Fruit fly (Drosophila melanogaster) whole organism, adult: Measurements from ENCODE around the gene Obp73a.

Experiments used
- CG11617 ChIP-seq: fragments of 200-800 bp; sonication (Bioruptor generic); optimal IDR thresholded peaks from 2 replicates; lab custom pipeline; 2017; ENCODE audit warnings: mild to moderate bottlenecking, missing biosample characterization, missing genetic modification reagents, missing genetic modification characterization
- CG12768 ChIP-seq: fragments of 200-800 bp; sonication (Bioruptor generic); optimal IDR thresholded peaks from 2 replicates; lab custom pipeline; 2017; ENCODE audit warnings: missing biosample characterization, missing genetic modification characterization, mild to moderate bottlenecking, moderate library complexity, missing genetic modification reagents
- CG14711 ChIP-seq: fragments of 200-800 bp; sonication (Bioruptor generic); optimal IDR thresholded peaks from 2 replicates; lab custom pipeline; 2018; ENCODE audit warnings: missing biosample characterization, mild to moderate bottlenecking, missing genetic modification characterization, moderate library complexity
- CG1620 ChIP-seq: fragments of 200-800 bp; sonication (Bioruptor generic); optimal IDR thresholded peaks from 2 replicates; lab custom pipeline; 2016; ENCODE audit warnings: missing biosample characterization, missing genetic modification characterization
- CG33017 ChIP-seq: fragments of 200-800 bp; sonication (Bioruptor generic); optimal IDR thresholded peaks from 2 replicates; lab custom pipeline; 2018; ENCODE audit warnings: missing biosample characterization, mild to moderate bottlenecking, missing genetic modification characterization, moderate library complexity
- CG5204 ChIP-seq: fragments of 200-800 bp; sonication (Bioruptor generic); optimal IDR thresholded peaks from 2 replicates; lab custom pipeline; 2016; ENCODE audit warnings: missing biosample characterization, missing genetic modification characterization
- CG7045 ChIP-seq: fragments of 200-800 bp; sonication (Bioruptor generic); optimal IDR thresholded peaks from 2 replicates; lab custom pipeline; 2017; ENCODE audit warnings: missing biosample characterization, mild to moderate bottlenecking, missing genetic modification characterization
- CG7101 ChIP-seq: fragments of 200-800 bp; sonication (Bioruptor generic); optimal IDR thresholded peaks from 2 replicates; lab custom pipeline; 2018; ENCODE audit warnings: missing biosample characterization, mild to moderate bottlenecking, missing genetic modification characterization, moderate library complexity
- Clk ChIP-seq: fragments of 200-800 bp; sonication (Bioruptor generic); optimal IDR thresholded peaks from 2 replicates; lab custom pipeline; 2017; ENCODE audit warnings: missing biosample characterization, missing genetic modification characterization
- Crg-1 ChIP-seq: fragments of 200-800 bp; sonication (Bioruptor generic); optimal IDR thresholded peaks from 2 replicates; lab custom pipeline; 2016; ENCODE audit warnings: missing biosample characterization, missing genetic modification characterization
- Hr96 ChIP-seq: fragments of 200-800 bp; sonication (Bioruptor generic); optimal IDR thresholded peaks from 2 replicates; lab custom pipeline; 2016; ENCODE audit warnings: missing biosample characterization, missing genetic modification characterization
- bab1 ChIP-seq: fragments of 200-800 bp; sonication (Bioruptor generic); optimal IDR thresholded peaks from 3 replicates; lab custom pipeline; 2019; ENCODE audit warnings: missing biosample characterization, mild to moderate bottlenecking, missing genetic modification characterization, moderate library complexity
- cic ChIP-seq: fragments of 200-800 bp; sonication (Bioruptor generic); optimal IDR thresholded peaks from 2 replicates; lab custom pipeline; 2017; ENCODE audit warnings: missing biosample characterization, mild to moderate bottlenecking, missing genetic modification characterization, moderate library complexity
- cnc ChIP-seq, 2 experiments: fragments of >200 bp; optimal IDR thresholded peaks; 2 replicates each; lab custom pipeline; 2017
- kay ChIP-seq: fragments of 200-800 bp; sonication (Bioruptor generic); peaks from one replicate; lab custom pipeline; 2016; ENCODE audit warnings: missing biosample characterization, missing genetic modification characterization, borderline replicate concordance
- ovo ChIP-seq: fragments of 200-800 bp; sonication (Bioruptor generic); optimal IDR thresholded peaks from 2 replicates; lab custom pipeline; 2016; ENCODE audit warnings: missing biosample characterization, missing genetic modification characterization
- pad ChIP-seq: fragments of 200-800 bp; sonication (Bioruptor generic); optimal IDR thresholded peaks from 3 replicates; lab custom pipeline; 2017; ENCODE audit warnings: missing biosample characterization, missing genetic modification characterization, mild to moderate bottlenecking, moderate library complexity, missing genetic modification reagents
- tj ChIP-seq: fragments of 200-800 bp; sonication (Bioruptor generic); optimal IDR thresholded peaks from 3 replicates; lab custom pipeline; 2017; ENCODE audit warnings: missing biosample characterization, mild to moderate bottlenecking, missing genetic modification characterization, moderate library complexity
- toe ChIP-seq: fragments of 200-800 bp; sonication (Bioruptor generic); optimal IDR thresholded peaks from 2 replicates; lab custom pipeline; 2016; ENCODE audit warnings: missing biosample characterization, missing genetic modification characterization

Gene Obp73a

DNA sequence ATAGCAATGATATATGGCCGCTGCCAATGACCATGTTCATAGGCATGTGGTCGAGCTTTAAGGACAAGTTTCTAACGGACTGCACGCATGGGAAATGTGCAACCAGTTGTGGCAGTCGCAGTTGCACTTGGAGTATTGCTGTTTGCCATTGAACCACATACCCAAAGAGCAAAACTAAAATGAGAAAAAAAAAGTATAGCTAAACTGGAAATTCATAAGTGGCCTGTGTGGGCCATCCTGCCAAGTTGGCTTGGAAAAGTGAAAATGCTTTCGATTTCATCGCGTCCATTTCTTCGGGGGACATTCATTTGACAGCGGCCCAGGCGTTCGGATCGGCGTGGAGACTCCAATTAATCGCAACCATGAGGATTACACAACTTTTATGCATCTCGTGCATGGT, at the start of gene Obp73a:
Obp73a (plus strand) TSS at position 301 of the 400 bp plus-strand sequence.
- TF ChIP-seq Clk, result no peak
- no peak for TF ChIP-seq ovo
- TF ChIP-seq CG14711, result no peak
- TF ChIP-seq pad (GFP tag; lab: Kevin White, UChicago), result no peak
- TF ChIP-seq cic (GFP tag; lab: Kevin White, UChicago), result no peak
- no peak for TF ChIP-seq CG11617
- no peak for TF ChIP-seq CG1620

- TF ChIP-seq ovo, result no peak
- no peak for TF ChIP-seq Hr96 (GFP tag; lab: Kevin White, UChicago)
- TF ChIP-seq bab1 (GFP tag; lab: Kevin White, UChicago), result no peak
- TF ChIP-seq CG12768 (GFP tag; lab: Kevin White, UChicago), result no peak
- TF ChIP-seq pad (GFP tag; lab: Kevin White, UChicago), result no peak
- no peak for TF ChIP-seq CG14711
- no peak for TF ChIP-seq CG7045 (GFP tag; lab: Kevin White, UChicago)
- TF ChIP-seq CG33017 (tag; lab: Kevin White, UChicago), result no peak
- no peak for TF ChIP-seq Clk
- no peak for TF ChIP-seq CG1620
- TF ChIP-seq CG11617, result no peak
- no peak for TF ChIP-seq kay
- no peak for TF ChIP-seq cnc (optimal IDR thresholded peaks at IDR 0.05; lab: Kevin White, UChicago)
- TF ChIP-seq Crg-1 (GFP tag; lab: Kevin White, UChicago), result no peak
- no peak for TF ChIP-seq tj (GFP tag; lab: Kevin White, UChicago)
These were observed 47.8 kb upstream of the Obp73a start for dm6 chr3L:16896408-16896807.

dm6 chr3L:16910466-16910865, 33.7 kb upstream of the Obp73a start:
- no peak for TF ChIP-seq cic (GFP tag; lab: Kevin White, UChicago)
- TF ChIP-seq Clk, result no peak
- TF ChIP-seq cnc (optimal IDR thresholded peaks at IDR 0.05; lab: Kevin White, UChicago), result no peak
- TF ChIP-seq CG33017 (tag; lab: Kevin White, UChicago), result no peak
- TF ChIP-seq CG11617, result no peak
- TF ChIP-seq Hr96 (GFP tag; lab: Kevin White, UChicago), result no peak
- TF ChIP-seq CG5204 (GFP tag; lab: Kevin White, UChicago), result no peak
- TF ChIP-seq ovo, result no peak
- TF ChIP-seq toe (GFP tag; lab: Kevin White, UChicago), result no peak
- TF ChIP-seq CG14711, result no peak
- TF ChIP-seq CG12768 (GFP tag; lab: Kevin White, UChicago), result no peak
- TF ChIP-seq kay, result no peak
- no peak for TF ChIP-seq tj (GFP tag; lab: Kevin White, UChicago)

dm6 chr3L:16914113-16914512, 30.0 kb upstream of the Obp73a start:
- no peak for TF ChIP-seq Clk
- no peak for TF ChIP-seq CG1620
- no peak for TF ChIP-seq bab1 (GFP tag; lab: Kevin White, UChicago)
- TF ChIP-seq tj (GFP tag; lab: Kevin White, UChicago), result no peak
- TF ChIP-seq CG11617, result no peak
- TF ChIP-seq Crg-1 (GFP tag; lab: Kevin White, UChicago), result no peak
- TF ChIP-seq CG7045 (GFP tag; lab: Kevin White, UChicago), result no peak

- TF ChIP-seq tj (GFP tag; lab: Kevin White, UChicago), result peak; percentile 53
- no peak for TF ChIP-seq cic (GFP tag; lab: Kevin White, UChicago)
These were observed 28.2 kb upstream of the Obp73a start for dm6 chr3L:16915766-16916476.

dm6 chr3L:16917409-16918173, 26.6 kb upstream of the Obp73a start:
- TF ChIP-seq CG14711, result peak; percentile 13
- no peak for TF ChIP-seq cic (GFP tag; lab: Kevin White, UChicago)
- no peak for TF ChIP-seq CG1620
- TF ChIP-seq CG7101 (tag; lab: Kevin White, UChicago), result peak; percentile 6
- TF ChIP-seq tj (GFP tag; lab: Kevin White, UChicago), result peak; percentile 97
- TF ChIP-seq pad (GFP tag; lab: Kevin White, UChicago), result peak; percentile 10
- TF ChIP-seq CG5204 (GFP tag; lab: Kevin White, UChicago), result no peak
- peak; percentile 26 for TF ChIP-seq bab1 (GFP tag; lab: Kevin White, UChicago)

dm6 chr3L:16922952-16923351, 21.2 kb upstream of the Obp73a start, which contains the start of gene CG13028:
TSS of gene CG13028 (plus strand) at chr3L:16923252.
- TF ChIP-seq tj (GFP tag; lab: Kevin White, UChicago) (no peak), bab1 (GFP tag; lab: Kevin White, UChicago) (no peak), kay (no peak), Crg-1 (GFP tag; lab: Kevin White, UChicago) (no peak), CG7101 (tag; lab: Kevin White, UChicago) (no peak), toe (GFP tag; lab: Kevin White, UChicago) (no peak), cic (GFP tag; lab: Kevin White, UChicago) (no peak)
